Fruit fly (Drosophila melanogaster) whole organism, embryonic: ENCODE measurements around the gene CG34427.

ENCODE experiments used
- Adf1 ChIP-seq: fragments of 200-800 bp; sonication (Bioruptor generic); IDR thresholded peaks from 2 replicates; pipeline ENCODE4 v1.3.6; 2022; ENCODE audit warnings: missing biosample characterization, missing genetic modification characterization
- CG11398 ChIP-seq: fragments of 200-800 bp; sonication (Bioruptor generic); optimal IDR thresholded peaks from 2 replicates; lab custom pipeline; 2016; ENCODE audit warnings: missing biosample characterization, missing genetic modification characterization
- CG11723 ChIP-seq: fragments of 200-800 bp; sonication (Bioruptor generic); optimal IDR thresholded peaks from 2 replicates; lab custom pipeline; 2017; ENCODE audit warnings: missing biosample characterization, mild to moderate bottlenecking, missing genetic modification characterization
- CG1233 ChIP-seq: fragments of 200-800 bp; sonication (Bioruptor generic); optimal IDR thresholded peaks from 4 replicates; lab custom pipeline; 2018; ENCODE audit warnings: missing biosample characterization, mild to moderate bottlenecking, missing genetic modification characterization
- CG15011 ChIP-seq: fragments of 200-800 bp; sonication (Bioruptor generic); optimal IDR thresholded peaks from 3 replicates; lab custom pipeline; 2018; ENCODE audit warnings: missing biosample characterization, mild to moderate bottlenecking, missing genetic modification characterization
- CG15514 ChIP-seq: fragments of 200-800 bp; sonication (Bioruptor generic); optimal IDR thresholded peaks from 3 replicates; lab custom pipeline; 2017; ENCODE audit warnings: missing biosample characterization, missing genetic modification characterization, mild to moderate bottlenecking, moderate library complexity, missing genetic modification reagents
- CG16863 ChIP-seq: fragments of 200-800 bp; sonication (Bioruptor generic); optimal IDR thresholded peaks from 3 replicates; lab custom pipeline; 2016; ENCODE audit warnings: missing biosample characterization, missing genetic modification characterization
- CG2712 ChIP-seq: fragments of 200-800 bp; optimal IDR thresholded peaks from 3 replicates; lab custom pipeline; 2019; ENCODE audit warnings: missing biosample characterization, mild to moderate bottlenecking, missing genetic modification characterization, moderate library complexity
- CG33213 ChIP-seq: fragments of 200-800 bp; sonication (Bioruptor generic); optimal IDR thresholded peaks from 3 replicates; lab custom pipeline; 2016; ENCODE audit warnings: missing biosample characterization, missing genetic modification characterization
- CG3407 ChIP-seq: fragments of 200-800 bp; sonication (Bioruptor generic); optimal IDR thresholded peaks from 2 replicates; lab custom pipeline; 2018; ENCODE audit warnings: missing biosample characterization, mild to moderate bottlenecking, missing genetic modification characterization
- CG4404 ChIP-seq: fragments of 200-800 bp; sonication (Bioruptor generic); IDR thresholded peaks from 2 replicates; pipeline ENCODE4 v1.3.6; 2022; ENCODE audit warnings: missing biosample characterization, missing genetic modification characterization
- CG4424 ChIP-seq: fragments of 200-800 bp; sonication (Bioruptor generic); optimal IDR thresholded peaks from 3 replicates; lab custom pipeline; 2016; ENCODE audit warnings: missing biosample characterization, missing genetic modification characterization
- CG6654 ChIP-seq: fragments of 200-800 bp; sonication (Bioruptor generic); optimal IDR thresholded peaks from 2 replicates; lab custom pipeline; 2017; ENCODE audit warnings: missing biosample characterization, mild to moderate bottlenecking, missing genetic modification characterization
- CG6683 ChIP-seq: fragments of 200-800 bp; sonication (Bioruptor generic); optimal IDR thresholded peaks from 2 replicates; lab custom pipeline; 2017; ENCODE audit warnings: missing biosample characterization, mild to moderate bottlenecking, missing genetic modification characterization, missing genetic modification reagents
- CG6854 ChIP-seq: fragments of 200-800 bp; sonication (Bioruptor generic); optimal IDR thresholded peaks from 3 replicates; lab custom pipeline; 2017; ENCODE audit warnings: missing biosample characterization, mild to moderate bottlenecking, missing genetic modification characterization
- CG7963 ChIP-seq: fragments of 200-800 bp; sonication (Bioruptor generic); IDR thresholded peaks from 3 replicates; pipeline ENCODE4 v1.3.6; 2022; ENCODE audit warnings: missing biosample characterization, missing genetic modification characterization; ENCODE audit not compliant: partially characterized antibody
- CkIIα-i1 ChIP-seq: fragments of 200-800 bp; sonication (Bioruptor generic); IDR thresholded peaks from 2 replicates; pipeline ENCODE4 v1.3.6; 2022; ENCODE audit warnings: missing biosample characterization, missing genetic modification characterization
- D19A ChIP-seq: fragments of 200-800 bp; optimal IDR thresholded peaks from 3 replicates; lab custom pipeline; 2019; ENCODE audit warnings: missing biosample characterization, mild to moderate bottlenecking, missing genetic modification characterization, moderate library complexity
- Elba2 ChIP-seq: fragments of 200-800 bp; sonication (Bioruptor generic); optimal IDR thresholded peaks from 3 replicates; lab custom pipeline; 2016; ENCODE audit warnings: missing biosample characterization, missing genetic modification characterization
- Fer2 ChIP-seq: fragments of 200-800 bp; sonication (Bioruptor generic); optimal IDR thresholded peaks from 2 replicates; lab custom pipeline; 2018; ENCODE audit warnings: missing biosample characterization, mild to moderate bottlenecking, missing genetic modification characterization, moderate library complexity
- Med ChIP-seq: fragments of 200-800 bp; sonication (Bioruptor generic); peaks from one replicate; lab custom pipeline; 2016; ENCODE audit warnings: missing biosample characterization, missing genetic modification characterization, mild to moderate bottlenecking, inconsistent platforms, moderate library complexity
- NC2α ChIP-seq: fragments of 200-800 bp; sonication (Bioruptor generic); optimal IDR thresholded peaks from 2 replicates; lab custom pipeline; 2016; ENCODE audit warnings: missing biosample characterization, missing genetic modification characterization
- NC2β ChIP-seq: fragments of 200-800 bp; sonication (Bioruptor generic); optimal IDR thresholded peaks from 2 replicates; lab custom pipeline; 2016; ENCODE audit warnings: missing biosample characterization, missing genetic modification characterization
- NK7.1 ChIP-seq: fragments of 200-800 bp; sonication (Bioruptor generic); optimal IDR thresholded peaks from 3 replicates; lab custom pipeline; 2016; ENCODE audit warnings: missing biosample characterization, missing genetic modification characterization
- NfI ChIP-seq: fragments of 200-800 bp; sonication (Bioruptor generic); optimal IDR thresholded peaks from 3 replicates; lab custom pipeline; 2018; ENCODE audit warnings: missing biosample characterization, mild to moderate bottlenecking, missing genetic modification characterization, moderate library complexity
- Ravus ChIP-seq: fragments of 200-800 bp; sonication (Bioruptor generic); IDR thresholded peaks from 2 replicates; pipeline ENCODE4 v1.3.6; 2022; ENCODE audit warnings: missing biosample characterization, missing genetic modification characterization
- Sin3A ChIP-seq: fragments of >200 bp; optimal IDR thresholded peaks from 2 replicates; lab custom pipeline; 2018
- Sry-δ ChIP-seq: fragments of 200-800 bp; sonication (Bioruptor generic); optimal IDR thresholded peaks from 2 replicates; lab custom pipeline; 2016; ENCODE audit warnings: missing biosample characterization, missing genetic modification characterization
- Stat92E ChIP-seq, 3 experiments: fragments of >200 bp in 2 of 3; fragments of 200-800 bp in 1 of 3; sonication (Bioruptor generic) in 1 of 3; optimal IDR thresholded peaks; 2 replicates each; lab custom pipeline; 2017 to 2019; ENCODE audit warnings: missing biosample characterization in 3 of 3, missing genetic modification characterization in 3 of 3, mild to moderate bottlenecking in 1 of 3, moderate library complexity in 1 of 3
- bsh ChIP-seq, 2 experiments: fragments of 200-800 bp; sonication (Bioruptor generic); optimal IDR thresholded peaks; 2 replicates each; lab custom pipeline; 2017 to 2018; ENCODE audit warnings: mild to moderate bottlenecking in 2 of 2, missing biosample characterization in 2 of 2, missing genetic modification characterization in 2 of 2, moderate library complexity in 1 of 2
- crp ChIP-seq, 2 experiments: fragments of 200-800 bp; sonication (Bioruptor generic); optimal IDR thresholded peaks; 2 replicates in 1 of 2; 3 replicates in 1 of 2; lab custom pipeline; 2017; ENCODE audit warnings: missing biosample characterization in 2 of 2, missing genetic modification characterization in 2 of 2, mild to moderate bottlenecking in 1 of 2, moderate library complexity in 1 of 2
- dati ChIP-seq: fragments of 200-800 bp; sonication (Bioruptor generic); IDR thresholded peaks from 2 replicates; pipeline ENCODE4 v1.3.6; 2022; ENCODE audit warnings: missing biosample characterization, missing genetic modification characterization
- eyg ChIP-seq: fragments of 200-800 bp; sonication (Bioruptor generic); optimal IDR thresholded peaks from 3 replicates; lab custom pipeline; 2016; ENCODE audit warnings: missing biosample characterization, missing genetic modification characterization
- fd64A ChIP-seq: fragments of 200-800 bp; sonication (Bioruptor generic); optimal IDR thresholded peaks from 3 replicates; lab custom pipeline; 2018; ENCODE audit warnings: missing biosample characterization, mild to moderate bottlenecking, missing genetic modification characterization
- gcm ChIP-seq: fragments of 200-800 bp; sonication (Bioruptor generic); optimal IDR thresholded peaks from 2 replicates; lab custom pipeline; 2019; ENCODE audit warnings: missing biosample characterization, mild to moderate bottlenecking, missing genetic modification characterization, moderate library complexity
- gro ChIP-seq: fragments of 200-800 bp; sonication (Bioruptor generic); optimal IDR thresholded peaks from 2 replicates; lab custom pipeline; 2016; ENCODE audit warnings: missing biosample characterization, missing genetic modification characterization
- ham ChIP-seq: fragments of 200-800 bp; sonication (Bioruptor generic); IDR thresholded peaks from 2 replicates; pipeline ENCODE4 v1.3.6; 2022; ENCODE audit warnings: missing biosample characterization, missing genetic modification characterization
- hkb ChIP-seq, 2 experiments: fragments of 200-800 bp in 1 of 2; fragments of >200 bp in 1 of 2; sonication (Bioruptor generic) in 1 of 2; IDR thresholded peaks in 1 of 2; optimal IDR thresholded peaks in 1 of 2; 2 replicates each; pipeline versions ENCODE4 v1.3.6 to Lab custom; 2017 to 2022; ENCODE audit warnings: missing biosample characterization in 1 of 2, missing genetic modification characterization in 1 of 2
- jumu ChIP-seq: fragments of 200-800 bp; sonication (Bioruptor generic); optimal IDR thresholded peaks from 3 replicates; lab custom pipeline; 2016; ENCODE audit warnings: missing biosample characterization, missing genetic modification characterization
- nau ChIP-seq: fragments of 200-800 bp; sonication (Bioruptor generic); optimal IDR thresholded peaks from 3 replicates; lab custom pipeline; 2017; ENCODE audit warnings: missing biosample characterization, mild to moderate bottlenecking, missing genetic modification characterization, missing genetic modification reagents
- pnt ChIP-seq: fragments of 200-800 bp; sonication (Bioruptor generic); optimal IDR thresholded peaks from 3 replicates; lab custom pipeline; 2016; ENCODE audit warnings: missing biosample characterization, missing genetic modification characterization
- scrt ChIP-seq: fragments of 200-800 bp; sonication (Bioruptor generic); optimal IDR thresholded peaks from 2 replicates; lab custom pipeline; 2018; ENCODE audit warnings: missing biosample characterization, mild to moderate bottlenecking, missing genetic modification characterization, moderate library complexity
- sim ChIP-seq: fragments of 200-800 bp; sonication (Bioruptor generic); IDR thresholded peaks from 2 replicates; pipeline ENCODE4 v1.3.6; 2022; ENCODE audit warnings: missing biosample characterization, missing genetic modification characterization
- ssp ChIP-seq: fragments of 200-800 bp; sonication (Bioruptor generic); IDR thresholded peaks from 2 replicates; pipeline ENCODE4 v1.3.6; 2022; ENCODE audit warnings: missing biosample characterization, missing genetic modification characterization
- tin ChIP-seq: fragments of 200-800 bp; sonication (Bioruptor generic); optimal IDR thresholded peaks from 3 replicates; lab custom pipeline; 2016; ENCODE audit warnings: missing biosample characterization, missing genetic modification characterization
- tio ChIP-seq: fragments of 200-800 bp; sonication (Bioruptor generic); optimal IDR thresholded peaks from 2 replicates; lab custom pipeline; 2017; ENCODE audit warnings: missing biosample characterization, missing genetic modification characterization, inconsistent platforms
- tna ChIP-seq: fragments of 200-800 bp; sonication (Bioruptor generic); IDR thresholded peaks from 2 replicates; pipeline ENCODE4 v1.3.6; 2022; ENCODE audit warnings: missing biosample characterization, missing genetic modification characterization; ENCODE audit not compliant: partially characterized antibody
- z ChIP-seq: fragments of 200-800 bp; sonication (Bioruptor generic); IDR thresholded peaks from 3 replicates; pipeline ENCODE4 v1.3.6; 2022; ENCODE audit warnings: missing biosample characterization, missing genetic modification characterization
- zfh2 ChIP-seq: fragments of 200-800 bp; sonication (Bioruptor generic); optimal IDR thresholded peaks from 2 replicates; lab custom pipeline; 2016; ENCODE audit warnings: missing biosample characterization, missing genetic modification characterization

The CG34427 gene

dm6 chr3L:8772998-8773684 lies 31.4 kb upstream of the CG34427 start (continued):
- TF ChIP-seq Med (GFP tag; lab: Kevin White, UChicago) (peak; percentile 63), NC2β (GFP tag; lab: Kevin White, UChicago) (peak; percentile 52), NK7.1 (peak; percentile 39), NC2α (GFP tag; lab: Kevin White, UChicago) (peak; percentile 20), gro (GFP tag; lab: Kevin White, UChicago) (no peak), CG6854 (GFP tag; lab: Kevin White, UChicago) (peak; percentile 19), CG7963 (GFP tag; lab: Robert Waterston, UW) (no peak), CG11398 (GFP tag; lab: Kevin White, UChicago) (peak; percentile 39), fd64A (GFP tag; lab: Kevin White, UChicago) (no peak), hkb (optimal IDR thresholded peaks at IDR 0.05; lab: Kevin White, UChicago) (no peak), hkb (GFP tag; IDR thresholded peaks at IDR 0.05; lab: Robert Waterston, UW) (peak; percentile 70), Elba2 (GFP tag; lab: Kevin White, UChicago) (no peak), eyg (GFP tag; lab: Kevin White, UChicago) (no peak), dati (GFP tag; lab: Robert Waterston, UW) (no peak), tio (GFP tag; lab: Kevin White, UChicago) (peak; percentile 50), pnt (GFP tag; lab: Kevin White, UChicago) (peak; percentile 23), CG6654 (GFP tag; lab: Kevin White, UChicago) (peak; percentile 25), Stat92E (GFP tag; optimal IDR thresholded peaks at IDR 0.05; lab: Kevin White, UChicago) (peak in 1 of 3 experiments; percentile 6), bsh (GFP tag; optimal IDR thresholded peaks at IDR 0.05; lab: Kevin White, UChicago) (peak; percentile 27 to 93), ham (GFP tag; lab: Robert Waterston, UW) (no peak), Adf1 (GFP tag; lab: Robert Waterston, UW) (no peak), Ravus (GFP tag; lab: Robert Waterston, UW) (no peak), z (GFP tag; lab: Robert Waterston, UW) (no peak), CG3407 (GFP tag; lab: Kevin White, UChicago) (peak; percentile 53), crp (GFP tag; optimal IDR thresholded peaks at IDR 0.05; lab: Kevin White, UChicago) (peak in 1 of 2 experiments; percentile 9), gcm (GFP tag; lab: Kevin White, UChicago) (peak; percentile 79), D19A (peak; percentile 70), tna (GFP tag; lab: Robert Waterston, UW) (no peak), sim (GFP tag; lab: Robert Waterston, UW) (peak; percentile 47; the same call in 1 of the 2 replicates), NfI (GFP tag; lab: Kevin White, UChicago) (peak; percentile 73), CG2712 (tag; lab: Kevin White, UChicago) (peak; percentile 87), CG15011 (GFP tag; lab: Kevin White, UChicago) (no peak), Fer2 (peak; percentile 26), jumu (GFP tag; lab: Kevin White, UChicago) (peak; percentile 19), nau (GFP tag; lab: Kevin White, UChicago) (peak; percentile 43), CG11723 (GFP tag; lab: Kevin White, UChicago) (peak; percentile 63), zfh2 (GFP tag; lab: Kevin White, UChicago) (no peak), CG1233 (GFP tag; lab: Kevin White, UChicago) (peak; percentile 72), CkIIα-i1 (GFP tag; lab: Robert Waterston, UW) (no peak), Sry-δ (GFP tag; lab: Kevin White, UChicago) (no peak), Sin3A (lab: Kevin White, UChicago) (no peak), CG33213 (GFP tag; lab: Kevin White, UChicago) (no peak), tin (GFP tag; lab: Kevin White, UChicago) (peak; percentile 55), CG4404 (GFP tag; lab: Robert Waterston, UW) (no peak), CG16863 (GFP tag; lab: Kevin White, UChicago) (peak; percentile 62), CG4424 (GFP tag; lab: Kevin White, UChicago) (peak; percentile 78), scrt (GFP tag; lab: Kevin White, UChicago) (peak; percentile 34), ssp (GFP tag; lab: Robert Waterston, UW) (peak; percentile 47), CG6683 (GFP tag; lab: Kevin White, UChicago) (no peak), CG15514 (GFP tag; lab: Kevin White, UChicago) (no peak)
